Fruit fly (Drosophila melanogaster) S2 (cell line): ENCODE data around the gene TBC1D5.

Source experiments
- CG8478 ChIP-seq: fragments of >200 bp; optimal IDR thresholded peaks from 2 replicates; lab custom pipeline; 2018
- CTCF ChIP-seq, 2 experiments: fragments of >200 bp; optimal IDR thresholded peaks; 2 replicates each; lab custom pipeline; 2018

- TF ChIP-seq CG8478 (lab: Kevin White, UChicago) (no peak), CTCF (optimal IDR thresholded peaks at IDR 0.05; lab: Kevin White, UChicago) (no peak)
Observed at dm6 chr3R:13273462-13273861, 1.7 kb upstream of the TBC1D5 start.
